Worm (Caenorhabditis elegans): ENCODE measurements around the gene Y43F8B.13.

The Y43F8B.13 gene

ce11 chrV:19428936-19429335, 26.8 kb upstream of the Y43F8B.13 start:
- TF ChIP-seq irx-1 (tag; optimal IDR thresholded peaks at IDR 0.05) (no peak), sup-37 (GFP tag; optimal IDR thresholded peaks at IDR 0.05) (peak; percentile 17), ceh-8 (GFP tag; optimal IDR thresholded peaks at IDR 0.05) (no peak), Y116A8C.19 (tag; optimal IDR thresholded peaks at IDR 0.05; ENCODE audit: borderline replicate concordance) (no peak), nhr-28 (tag; optimal IDR thresholded peaks at IDR 0.05) (no peak), nhr-90 (tag; optimal IDR thresholded peaks at IDR 0.05; ENCODE audit: poor library complexity) (peak; percentile 28), aha-1 (tag; optimal IDR thresholded peaks at IDR 0.05) (no peak), nhr-20 (tag; optimal IDR thresholded peaks at IDR 0.05) (peak; percentile 74), nhr-47 (tag; optimal IDR thresholded peaks at IDR 0.05) (peak; percentile 17), lir-3 (tag; optimal IDR thresholded peaks at IDR 0.05; ENCODE audit: poor library complexity) (no peak), hpl-2 (GFP tag; optimal IDR thresholded peaks at IDR 0.05) (no peak), C16A3.4 (tag; optimal IDR thresholded peaks at IDR 0.05) (no peak), ces-1 (GFP tag; optimal IDR thresholded peaks at IDR 0.05) (no peak), nhr-71 (tag; optimal IDR thresholded peaks at IDR 0.05) (peak; percentile 54), aly-2 (tag; optimal IDR thresholded peaks at IDR 0.05) (no peak), unc-30 (tag; optimal IDR thresholded peaks at IDR 0.05) (no peak), vab-15 (tag; optimal IDR thresholded peaks at IDR 0.05) (no peak), alr-1 (tag; optimal IDR thresholded peaks at IDR 0.05; ENCODE audit: borderline replicate concordance) (no peak), lin-15B (tag; optimal IDR thresholded peaks at IDR 0.05) (no peak), nhr-237 (tag; optimal IDR thresholded peaks at IDR 0.05) (no peak), dpl-1 (GFP tag; optimal IDR thresholded peaks at IDR 0.05) (no peak), lin-14 (GFP tag; optimal IDR thresholded peaks at IDR 0.05) (peak; percentile 73), snu-23 (GFP tag; optimal IDR thresholded peaks at IDR 0.05) (peak; percentile 56), tlp-1 (tag; optimal IDR thresholded peaks at IDR 0.05) (no peak), blmp-1 (tag; optimal IDR thresholded peaks at IDR 0.05) (peak; percentile 57), ets-5 (GFP tag; IDR thresholded peaks at IDR 0.05) (no peak), nhr-85 (tag) (peak; percentile 76), fkh-4 (tag; optimal IDR thresholded peaks at IDR 0.05; ENCODE audit: borderline replicate concordance) (no peak), hlh-4 (tag; optimal IDR thresholded peaks at IDR 0.05) (no peak), mep-1 (tag; optimal IDR thresholded peaks at IDR 0.05) (no peak), mab-9 (GFP tag; IDR thresholded peaks at IDR 0.05) (no peak), lsy-2 (tag; optimal IDR thresholded peaks at IDR 0.05) (peak in 1 of 2 experiments; percentile 18), mdl-1 (tag; optimal IDR thresholded peaks at IDR 0.05) (no peak), dsc-1 (tag; optimal IDR thresholded peaks at IDR 0.05) (no peak)

DNA sequence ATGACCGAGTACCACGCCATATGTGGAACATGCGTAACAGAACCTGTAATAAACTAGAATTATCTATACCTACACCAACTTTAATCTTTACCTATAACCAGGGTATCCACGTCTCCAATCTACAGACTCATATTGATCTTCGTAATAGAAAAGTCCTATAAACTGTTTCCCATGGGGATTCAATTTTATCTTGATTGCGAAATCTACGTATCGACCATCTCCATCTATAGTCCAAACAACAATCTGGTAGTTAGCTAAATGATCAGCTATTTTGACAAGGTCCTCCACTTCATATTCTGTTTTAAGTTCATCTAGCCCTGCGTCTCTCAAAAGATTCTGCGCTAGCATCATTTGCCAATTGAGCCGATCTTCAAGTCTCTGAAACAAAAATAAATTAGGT, 26.1 kb upstream of the Y43F8B.13 start:
- TF ChIP-seq fkh-4 (tag; optimal IDR thresholded peaks at IDR 0.05; ENCODE audit: borderline replicate concordance) (no peak), sup-37 (GFP tag; optimal IDR thresholded peaks at IDR 0.05) (no peak), zag-1 (tag; optimal IDR thresholded peaks at IDR 0.05) (no peak), mep-1 (tag; optimal IDR thresholded peaks at IDR 0.05) (no peak), xbp-1 (tag; optimal IDR thresholded peaks at IDR 0.05) (no peak), dpl-1 (GFP tag; optimal IDR thresholded peaks at IDR 0.05) (no peak), hlh-17 (GFP tag; optimal IDR thresholded peaks at IDR 0.05; ENCODE audit: borderline replicate concordance) (no peak), C04F5.9 (tag; optimal IDR thresholded peaks at IDR 0.05) (no peak), hpl-2 (GFP tag; optimal IDR thresholded peaks at IDR 0.05) (no peak), fos-1 (tag; optimal IDR thresholded peaks at IDR 0.05) (no peak), rnt-1 (tag; optimal IDR thresholded peaks at IDR 0.05) (peak; percentile 38), isw-1 (GFP tag; IDR thresholded peaks at IDR 0.05) (no peak), ces-1 (GFP tag; optimal IDR thresholded peaks at IDR 0.05) (no peak), lin-13 (GFP tag; optimal IDR thresholded peaks at IDR 0.05) (no peak), lin-39 (tag; optimal IDR thresholded peaks at IDR 0.05) (no peak), ceh-88 (GFP tag; IDR thresholded peaks at IDR 0.05) (no peak), nhr-76 (tag; optimal IDR thresholded peaks at IDR 0.05) (no peak), mef-2 (tag; optimal IDR thresholded peaks at IDR 0.05) (no peak), nhr-20 (tag; optimal IDR thresholded peaks at IDR 0.05) (peak; percentile 61), nhr-28 (tag; optimal IDR thresholded peaks at IDR 0.05) (no peak), jun-1 (tag; optimal IDR thresholded peaks at IDR 0.05) (no peak), dsc-1 (tag; optimal IDR thresholded peaks at IDR 0.05) (no peak), fkh-10 (GFP tag; optimal IDR thresholded peaks at IDR 0.05) (no peak), nhr-12 (tag; optimal IDR thresholded peaks at IDR 0.05) (no peak), blmp-1 (tag; optimal IDR thresholded peaks at IDR 0.05) (no peak), grh-1 (GFP tag; IDR thresholded peaks at IDR 0.05) (peak; percentile 45; the same call in 1 of the 2 replicates), tlp-1 (tag; optimal IDR thresholded peaks at IDR 0.05) (no peak), pax-3 (tag; optimal IDR thresholded peaks at IDR 0.05) (no peak), lsy-2 (tag; optimal IDR thresholded peaks at IDR 0.05) (peak; percentile 13 to 15), nhr-47 (tag; optimal IDR thresholded peaks at IDR 0.05) (no peak)
